Fruit fly (Drosophila melanogaster): ENCODE measurements around the gene CHMP2B.

Gene CHMP2B

dm6 chr3L:5182994-5183566 is 43.7 kb downstream of the CHMP2B start (continued):
- TF ChIP-seq Blimp-1 (GFP tag; optimal IDR thresholded peaks at IDR 0.05) (no peak), fd85E (GFP tag; optimal IDR thresholded peaks at IDR 0.05) (no peak), esn (GFP tag; optimal IDR thresholded peaks at IDR 0.05) (peak; percentile 55), Ets21C (GFP tag; optimal IDR thresholded peaks at IDR 0.05) (peak; percentile 25), CG1621 (tag; optimal IDR thresholded peaks at IDR 0.05) (no peak), net (GFP tag; optimal IDR thresholded peaks at IDR 0.05) (no peak), Sox102F (GFP tag; optimal IDR thresholded peaks at IDR 0.05) (peak; percentile 40), CG6808 (GFP tag; optimal IDR thresholded peaks at IDR 0.05) (no peak), svp (GFP tag) (peak; percentile 78), CG8632 (GFP tag; optimal IDR thresholded peaks at IDR 0.05) (peak; percentile 31), CG3919 (GFP tag; optimal IDR thresholded peaks at IDR 0.05) (peak; percentile 49), fkh (GFP tag; optimal IDR thresholded peaks at IDR 0.05) (no peak), CG11902 (GFP tag; optimal IDR thresholded peaks at IDR 0.05) (peak; percentile 2), CG15336 (GFP tag; IDR thresholded peaks at IDR 0.05) (peak; percentile 43; the same call in 1 of the 2 replicates), CG10669 (GFP tag; optimal IDR thresholded peaks at IDR 0.05) (peak; percentile 25), CG6276 (GFP tag; optimal IDR thresholded peaks at IDR 0.05) (no peak), CG4318 (GFP tag; optimal IDR thresholded peaks at IDR 0.05) (no peak), CG6854 (GFP tag; optimal IDR thresholded peaks at IDR 0.05) (no peak), Hr38 (GFP tag; optimal IDR thresholded peaks at IDR 0.05) (no peak), CG32006 (GFP tag; optimal IDR thresholded peaks at IDR 0.05) (peak; percentile 34), Smox (GFP tag; optimal IDR thresholded peaks at IDR 0.05) (peak; percentile 55), CG11294 (GFP tag; IDR thresholded peaks at IDR 0.05) (no peak)

dm6 chr3L:5183662-5184061 is 44.2 kb downstream of the CHMP2B start:
- TF ChIP-seq CG8632 (GFP tag; optimal IDR thresholded peaks at IDR 0.05) (no peak), net (GFP tag; optimal IDR thresholded peaks at IDR 0.05) (no peak), svp (GFP tag) (no peak), CG32006 (GFP tag; optimal IDR thresholded peaks at IDR 0.05) (no peak), CG6808 (GFP tag; optimal IDR thresholded peaks at IDR 0.05) (no peak), CG1621 (tag; optimal IDR thresholded peaks at IDR 0.05) (no peak), CG10631 (GFP tag; optimal IDR thresholded peaks at IDR 0.05) (no peak), CG10669 (GFP tag; optimal IDR thresholded peaks at IDR 0.05) (no peak), CG6163 (GFP tag; IDR thresholded peaks at IDR 0.05) (no peak), dsx (GFP tag; optimal IDR thresholded peaks at IDR 0.05; ENCODE audit: poor library complexity, severe bottlenecking) (no peak)

- TF ChIP-seq Eip78C (GFP tag) = peak; percentile 65
- 0 out of 3 replicates have a peak, but pooled peaks have one; percentile 7 for TF ChIP-seq eg (GFP tag; IDR thresholded peaks at IDR 0.05)
- no peak for TF ChIP-seq Eip75B (GFP tag; optimal IDR thresholded peaks at IDR 0.05)
- TF ChIP-seq CG11902 (GFP tag; optimal IDR thresholded peaks at IDR 0.05) = no peak
- TF ChIP-seq Lpt (GFP tag; optimal IDR thresholded peaks at IDR 0.05) = no peak
- TF ChIP-seq esn (GFP tag; optimal IDR thresholded peaks at IDR 0.05) = no peak
- TF ChIP-seq Met (GFP tag; optimal IDR thresholded peaks at IDR 0.05) = no peak
- peak; percentile 39 for TF ChIP-seq Eip93F (GFP tag; optimal IDR thresholded peaks at IDR 0.05)
- no peak for TF ChIP-seq CG1621 (tag; optimal IDR thresholded peaks at IDR 0.05)
- TF ChIP-seq CG6163 (GFP tag; IDR thresholded peaks at IDR 0.05) = peak; percentile 34; the same call in 2 of the 3 replicates
- peak; percentile 13 for TF ChIP-seq net (GFP tag; optimal IDR thresholded peaks at IDR 0.05)
- TF ChIP-seq CG32006 (GFP tag; optimal IDR thresholded peaks at IDR 0.05) = no peak
- no peak for TF ChIP-seq CG7368 (GFP tag; optimal IDR thresholded peaks at IDR 0.05)
- peak; percentile 10 for TF ChIP-seq achi (GFP tag; optimal IDR thresholded peaks at IDR 0.05)
- no peak for TF ChIP-seq CG11762 (GFP tag; optimal IDR thresholded peaks at IDR 0.05; ENCODE audit: insufficient read depth)
- peak; percentile 8 for TF ChIP-seq CG3919 (GFP tag; optimal IDR thresholded peaks at IDR 0.05)
- peak; percentile 15 for TF ChIP-seq Sox14 (GFP tag; optimal IDR thresholded peaks at IDR 0.05)
- TF ChIP-seq ss (GFP tag; optimal IDR thresholded peaks at IDR 0.05) = no peak
- TF ChIP-seq CG6854 (GFP tag; optimal IDR thresholded peaks at IDR 0.05) = no peak
- TF ChIP-seq CG6808 (GFP tag; optimal IDR thresholded peaks at IDR 0.05) = no peak
Measured at dm6 chr3L:5184502-5184859, 45.1 kb downstream of the CHMP2B start.

Data from whole organism, prepupa.